Worm (Caenorhabditis elegans): Measurements from ENCODE around the gene ccd-5.
A peak's percentile ranks its signal among the peaks of the same experiment; 100 is the strongest.

The ccd-5 gene

ce11 chrX:2565308-2565773, 7.1 kb downstream of the ccd-5 start, which contains the start of gene F52H2.15:
TSS of gene F52H2.15 (plus strand) at chrX:2565358.
- TF ChIP-seq hmg-20 (GFP tag; IDR thresholded peaks at IDR 0.05) (no peak), nhr-80 (tag; optimal IDR thresholded peaks at IDR 0.05) (peak; percentile 49), tbx-9 (tag; optimal IDR thresholded peaks at IDR 0.05; ENCODE audit: borderline replicate concordance) (no peak)

- TF ChIP-seq gei-17 (GFP tag; optimal IDR thresholded peaks at IDR 0.05): no peak
- no peak for TF ChIP-seq K11D2.4 (GFP tag; IDR thresholded peaks at IDR 0.05)
- no peak for TF ChIP-seq nhr-120 (GFP tag; IDR thresholded peaks at IDR 0.05)
Measured at ce11 chrX:2564047-2564446, 8.4 kb downstream of the ccd-5 start, which contains the start of gene dhcr-24. TSS of gene dhcr-24 (minus strand) at chrX:2564147.

- no peak for TF ChIP-seq repo-1 (tag; optimal IDR thresholded peaks at IDR 0.05)
- no peak for TF ChIP-seq rcor-1 (GFP tag; IDR thresholded peaks at IDR 0.05)
- no peak for TF ChIP-seq nfya-2 (GFP tag; IDR thresholded peaks at IDR 0.05)
- no peak for TF ChIP-seq egrh-3 (GFP tag; IDR thresholded peaks at IDR 0.05)
- TF ChIP-seq mcd-1 (GFP tag; IDR thresholded peaks at IDR 0.05): no peak
- no peak for TF ChIP-seq zim-3 (tag; optimal IDR thresholded peaks at IDR 0.05)
- TF ChIP-seq let-607 (tag; optimal IDR thresholded peaks at IDR 0.05): no peak
- no peak for TF ChIP-seq ceh-40 (GFP tag; IDR thresholded peaks at IDR 0.05)
- TF ChIP-seq bed-2 (GFP tag; IDR thresholded peaks at IDR 0.05): no peak
- TF ChIP-seq B0336.3 (GFP tag; IDR thresholded peaks at IDR 0.05): no peak
- no peak for TF ChIP-seq fkh-3 (tag; optimal IDR thresholded peaks at IDR 0.05)
- TF ChIP-seq F39B2.1 (GFP tag; IDR thresholded peaks at IDR 0.05): no peak
Measured at ce11 chrX:2559979-2560378, 12.5 kb downstream of the ccd-5 start, which contains the start of gene F52H2.5. TSS of gene F52H2.5 (minus strand) at chrX:2560079.

ce11 chrX:2559399-2559798, 13.1 kb downstream of the ccd-5 start:
- TF ChIP-seq ztf-18 (tag; optimal IDR thresholded peaks at IDR 0.05) (peak; percentile 87), lin-40 (tag; optimal IDR thresholded peaks at IDR 0.05) (peak; percentile 60), hlh-26 (GFP tag; conservative IDR thresholded peaks at IDR 0.05) (no peak), ceh-27 (GFP tag; optimal IDR thresholded peaks at IDR 0.05) (peak; percentile 2)

ce11 chrX:2553433-2553860, 19.0 kb downstream of the ccd-5 start:
- TF ChIP-seq madf-8 (GFP tag; conservative IDR thresholded peaks at IDR 0.05) (no peak), F10E7.11 (tag; optimal IDR thresholded peaks at IDR 0.05) (no peak), sptf-2 (GFP tag; optimal IDR thresholded peaks at IDR 0.05) (no peak), hmg-20 (GFP tag; IDR thresholded peaks at IDR 0.05) (0 out of 2 replicates have a peak, but pooled peaks have one; percentile 26), tbp1 (GFP tag; optimal IDR thresholded peaks at IDR 0.05) (peak; percentile 98), snpc-1.3 (tag; optimal IDR thresholded peaks at IDR 0.05; ENCODE audit: insufficient read depth) (peak; percentile 93), K11D2.4 (GFP tag; IDR thresholded peaks at IDR 0.05) (peak; percentile 55), snpc-3.4 (tag; optimal IDR thresholded peaks at IDR 0.05) (peak; percentile 65), rec-8 (tag; optimal IDR thresholded peaks at IDR 0.05) (peak; percentile 80 to 85), lsy-27 (tag; optimal IDR thresholded peaks at IDR 0.05; ENCODE audit: borderline replicate concordance, insufficient read depth) (no peak), K12H6.12 (tag; optimal IDR thresholded peaks at IDR 0.05) (peak; percentile 66), ztf-18 (tag; optimal IDR thresholded peaks at IDR 0.05) (peak; percentile 79), rpc-1 (optimal IDR thresholded peaks at IDR 0.05) (peak; percentile 93), rpc-1 (tag; optimal IDR thresholded peaks at IDR 0.05) (peak; percentile 93), F23B12.7 (tag; optimal IDR thresholded peaks at IDR 0.05; ENCODE audit: insufficient read depth) (peak; percentile 8), B0336.3 (GFP tag; IDR thresholded peaks at IDR 0.05) (peak; percentile 49; the same call in 1 of the 2 replicates), ztf-22 (GFP tag; optimal IDR thresholded peaks at IDR 0.05) (no peak), atf-7 (tag; optimal IDR thresholded peaks at IDR 0.05) (peak; percentile 70), fkh-3 (tag; optimal IDR thresholded peaks at IDR 0.05) (peak; percentile 25), F37B4.10 (GFP tag; IDR thresholded peaks at IDR 0.05) (no peak), ets-4 (GFP tag; optimal IDR thresholded peaks at IDR 0.05) (no peak), F39B2.1 (GFP tag; IDR thresholded peaks at IDR 0.05) (no peak), somi-1 (GFP tag; optimal IDR thresholded peaks at IDR 0.05) (peak; percentile 6), die-1 (tag; optimal IDR thresholded peaks at IDR 0.05) (peak; percentile 94), C17E4.6 (GFP tag; IDR thresholded peaks at IDR 0.05) (no peak)
